Worm (Caenorhabditis elegans) whole organism, L2 larva: ENCODE data around the gene clec-84.

Source experiments
- fos-1 ChIP-seq: fragments of 150-350 bp; optimal IDR thresholded peaks from 2 replicates; lab custom pipeline; 2014; ENCODE audit warnings: missing biosample characterization, missing genetic modification characterization
- nhr-25 ChIP-seq: fragments of 150-350 bp; sonication (generic microtip); optimal IDR thresholded peaks from 3 replicates; lab custom pipeline; 2014; ENCODE audit warnings: missing biosample characterization, missing genetic modification characterization
- nhr-77 ChIP-seq: fragments of 150-350 bp; optimal IDR thresholded peaks from 2 replicates; lab custom pipeline; 2014; ENCODE audit warnings: missing biosample characterization, missing genetic modification characterization
- unc-39 ChIP-seq: fragments of 150-350 bp; optimal IDR thresholded peaks from 2 replicates; lab custom pipeline; 2014; ENCODE audit warnings: missing biosample characterization, missing genetic modification characterization

DNA sequence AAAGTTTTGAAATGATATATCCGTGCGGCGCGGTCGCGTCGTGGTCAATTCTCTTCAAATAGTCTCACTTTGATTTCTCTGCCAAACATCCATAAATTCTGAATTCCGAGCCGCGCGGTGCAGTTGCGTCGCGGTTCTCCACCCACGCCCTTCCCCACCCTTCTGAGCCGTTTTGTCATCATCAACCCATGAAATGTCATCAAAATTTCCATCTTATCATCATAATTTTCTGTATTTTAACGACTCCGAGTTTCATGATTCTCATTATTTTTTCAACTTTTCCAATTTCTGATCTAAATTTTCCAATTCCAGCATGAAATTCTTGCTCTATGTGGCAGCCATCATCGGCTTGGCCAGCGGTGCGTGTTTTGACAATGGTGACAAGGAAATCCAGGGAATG is at the start of gene clec-84:
- TF ChIP-seq nhr-77 (tag; lab: Kevin White, UChicago) (no peak), nhr-25 (tag; lab: Kevin White, UChicago) (no peak), fos-1 (tag; lab: Kevin White, UChicago) (no peak), unc-39 (tag; lab: Kevin White, UChicago) (no peak)
